Worm (Caenorhabditis elegans) whole organism, mixed stage, embryonic: Measurements from ENCODE around the gene F16B4.7.

Experiments used
- M03D4.4 ChIP-seq: sonication (generic microtip); optimal IDR thresholded peaks from 2 replicates; lab custom pipeline; 2017; ENCODE audit warnings: mild to moderate bottlenecking, missing genetic modification characterization, missing compliant biosample characterization
- blmp-1 ChIP-seq: fragments of 150-350 bp; optimal IDR thresholded peaks from 2 replicates; lab custom pipeline; 2014; ENCODE audit warnings: missing biosample characterization, missing genetic modification characterization
- ceh-39 ChIP-seq: fragments of 150-350 bp; optimal IDR thresholded peaks from 2 replicates; lab custom pipeline; 2014; ENCODE audit warnings: missing biosample characterization, missing genetic modification characterization
- ceh-43 ChIP-seq: fragments of 200-800 bp; sonication (Bioruptor generic); optimal IDR thresholded peaks from 2 replicates; lab custom pipeline; 2018; ENCODE audit warnings: mild to moderate bottlenecking, missing genetic modification characterization, moderate library complexity, missing compliant biosample characterization
- ceh-83 ChIP-seq: fragments of 200-800 bp; sonication (Bioruptor generic); optimal IDR thresholded peaks from 2 replicates; lab custom pipeline; 2018; ENCODE audit warnings: mild to moderate bottlenecking, missing genetic modification characterization, missing compliant biosample characterization
- ces-1 ChIP-seq: fragments of 150-350 bp; optimal IDR thresholded peaks from 2 replicates; lab custom pipeline; 2014; ENCODE audit warnings: missing biosample characterization, missing genetic modification reagents, missing genetic modification characterization
- cnd-1 ChIP-seq: fragments of 200-800 bp; sonication (Bioruptor generic); optimal IDR thresholded peaks from 2 replicates; lab custom pipeline; 2018; ENCODE audit warnings: mild to moderate bottlenecking, missing genetic modification characterization, missing compliant biosample characterization
- drap-1 ChIP-seq: fragments of 200-800 bp; sonication (Bioruptor generic); optimal IDR thresholded peaks from 3 replicates; lab custom pipeline; 2018; ENCODE audit warnings: mild to moderate bottlenecking, missing genetic modification characterization, missing compliant biosample characterization
- elt-1 ChIP-seq: sonication (generic microtip); optimal IDR thresholded peaks from 2 replicates; lab custom pipeline; 2017; ENCODE audit warnings: missing genetic modification characterization, mild to moderate bottlenecking, missing compliant biosample characterization, antibody characterized with exemption, moderate library complexity, borderline replicate concordance; ENCODE audit not compliant: insufficient read depth
- elt-3 ChIP-seq: fragments of 150-350 bp; optimal IDR thresholded peaks from 2 replicates; lab custom pipeline; 2014; ENCODE audit warnings: missing biosample characterization, missing genetic modification characterization
- lin-13 ChIP-seq: fragments of 150-350 bp; optimal IDR thresholded peaks from 2 replicates; lab custom pipeline; 2014; ENCODE audit warnings: missing biosample characterization, missing genetic modification characterization
- mab-5 ChIP-seq: fragments of 150-350 bp; optimal IDR thresholded peaks from 2 replicates; lab custom pipeline; 2014; ENCODE audit warnings: missing biosample characterization, missing genetic modification characterization
- mep-1 ChIP-seq: fragments of 150-350 bp; optimal IDR thresholded peaks from 2 replicates; lab custom pipeline; 2017; ENCODE audit warnings: missing biosample characterization, missing genetic modification reagents, missing genetic modification characterization, inconsistent platforms
- nhr-2 ChIP-seq: fragments of 150-350 bp; optimal IDR thresholded peaks from 2 replicates; lab custom pipeline; 2014; ENCODE audit warnings: missing biosample characterization, missing genetic modification characterization
- nhr-237 ChIP-seq: fragments of 150-350 bp; optimal IDR thresholded peaks from 2 replicates; lab custom pipeline; 2014; ENCODE audit warnings: missing biosample characterization, missing genetic modification characterization
- nhr-28 ChIP-seq: fragments of 150-350 bp; optimal IDR thresholded peaks from 2 replicates; lab custom pipeline; 2014; ENCODE audit warnings: missing biosample characterization, missing genetic modification characterization
- pha-4 ChIP-seq: fragments of 150-350 bp; optimal IDR thresholded peaks from 2 replicates; lab custom pipeline; 2018; ENCODE audit warnings: missing biosample characterization, missing genetic modification reagents, missing genetic modification characterization
- sem-2 ChIP-seq: fragments of 200-800 bp; sonication (Bioruptor generic); optimal IDR thresholded peaks from 2 replicates; lab custom pipeline; 2018; ENCODE audit warnings: mild to moderate bottlenecking, missing genetic modification characterization, missing compliant biosample characterization
- sptf-1 ChIP-seq: sonication (generic microtip); optimal IDR thresholded peaks from 2 replicates; lab custom pipeline; 2017; ENCODE audit warnings: mild to moderate bottlenecking, missing genetic modification characterization, moderate library complexity, missing compliant biosample characterization
- unc-120 ChIP-seq: sonication (generic microtip); optimal IDR thresholded peaks from 2 replicates; lab custom pipeline; 2017; ENCODE audit warnings: missing genetic modification characterization, missing compliant biosample characterization; ENCODE audit not compliant: poor library complexity, severe bottlenecking
- unc-39 ChIP-seq: fragments of 150-350 bp; optimal IDR thresholded peaks from 2 replicates; lab custom pipeline; 2014; ENCODE audit warnings: missing biosample characterization, missing genetic modification characterization
- unc-62 ChIP-seq: fragments of 150-350 bp; optimal IDR thresholded peaks from 2 replicates; lab custom pipeline; 2014; ENCODE audit warnings: missing biosample characterization, missing genetic modification reagents, missing genetic modification characterization
- zip-8 ChIP-seq: fragments of 150-350 bp; optimal IDR thresholded peaks from 2 replicates; lab custom pipeline; 2014; ENCODE audit warnings: missing biosample characterization, missing genetic modification characterization
- ztf-11 ChIP-seq: fragments of 150-350 bp; optimal IDR thresholded peaks from 2 replicates; lab custom pipeline; 2014; ENCODE audit warnings: missing biosample characterization, missing genetic modification characterization

F16B4.7 gene

ce11 chrV:1631148-1631547 is 45.6 kb downstream of the F16B4.7 start, which contains the start of gene Y46H3D.8:
Gene Y46H3D.8 (minus strand): TSS chrV:1631248.
- no peak for TF ChIP-seq ceh-83 (GFP tag; lab: Kevin White, UChicago)
- TF ChIP-seq pha-4 (tag; lab: Kevin White, UChicago): no peak
- TF ChIP-seq M03D4.4: no peak
- TF ChIP-seq nhr-2 (tag; lab: Kevin White, UChicago): no peak
- TF ChIP-seq ztf-11: no peak
- no peak for TF ChIP-seq unc-39 (tag; lab: Kevin White, UChicago)
- no peak for TF ChIP-seq ceh-39
- no peak for TF ChIP-seq sem-2
- no peak for TF ChIP-seq nhr-237 (tag; lab: Kevin White, UChicago)
- TF ChIP-seq mab-5 (tag; lab: Kevin White, UChicago): no peak
- no peak for TF ChIP-seq drap-1 (GFP tag; lab: Kevin White, UChicago)
- TF ChIP-seq elt-3: no peak
- no peak for TF ChIP-seq elt-1
- no peak for TF ChIP-seq sptf-1 (tag; lab: Kevin White, UChicago)
- TF ChIP-seq lin-13 (tag; lab: Kevin White, UChicago): no peak
- TF ChIP-seq unc-62 (GFP tag; lab: Kevin White, UChicago): no peak
- no peak for TF ChIP-seq ceh-43 (GFP tag; lab: Kevin White, UChicago)
- TF ChIP-seq cnd-1: no peak
- no peak for TF ChIP-seq blmp-1
- TF ChIP-seq, all 35 proteins: peak for 0

ce11 chrV:1631717-1632116 is 46.2 kb downstream of the F16B4.7 start, which contains the start of gene irld-17:
Gene irld-17 (plus strand): TSS chrV:1632017.
- TF ChIP-seq ztf-11: no peak
- no peak for TF ChIP-seq ceh-39
- no peak for TF ChIP-seq unc-39 (tag; lab: Kevin White, UChicago)
- no peak for TF ChIP-seq lin-13 (tag; lab: Kevin White, UChicago)
- TF ChIP-seq elt-1: no peak
- no peak for TF ChIP-seq ces-1
- TF ChIP-seq mep-1: no peak
- TF ChIP-seq unc-120 (tag; lab: Kevin White, UChicago): no peak
- TF ChIP-seq nhr-28 (tag; lab: Kevin White, UChicago): no peak
- TF ChIP-seq blmp-1: no peak
- TF ChIP-seq unc-62 (GFP tag; lab: Kevin White, UChicago): no peak
- TF ChIP-seq zip-8: no peak
